Worm (Caenorhabditis elegans): ENCODE measurements around the gene F49C12.7.

- no peak for TF ChIP-seq lin-13 (tag; optimal IDR thresholded peaks at IDR 0.05)
- no peak for TF ChIP-seq blmp-1 (tag; optimal IDR thresholded peaks at IDR 0.05)
- TF ChIP-seq lsy-2 (tag; optimal IDR thresholded peaks at IDR 0.05), result no peak
- TF ChIP-seq elt-1 (tag; optimal IDR thresholded peaks at IDR 0.05; ENCODE audit: borderline replicate concordance, insufficient read depth), result no peak
- TF ChIP-seq M03D4.4 (tag; optimal IDR thresholded peaks at IDR 0.05), result no peak
- TF ChIP-seq unc-62 (GFP tag; optimal IDR thresholded peaks at IDR 0.05), result no peak
- no peak for TF ChIP-seq snpc-4 (tag; optimal IDR thresholded peaks at IDR 0.05)
- no peak for TF ChIP-seq nhr-12 (tag; optimal IDR thresholded peaks at IDR 0.05)
- no peak for TF ChIP-seq elt-3 (tag; optimal IDR thresholded peaks at IDR 0.05)
- TF ChIP-seq sptf-1 (tag; optimal IDR thresholded peaks at IDR 0.05), result no peak
- no peak for TF ChIP-seq cnd-1 (tag; optimal IDR thresholded peaks at IDR 0.05)
- TF ChIP-seq mep-1 (tag; optimal IDR thresholded peaks at IDR 0.05), result no peak
- TF ChIP-seq nhr-237 (tag; optimal IDR thresholded peaks at IDR 0.05), result no peak
- no peak for TF ChIP-seq nhr-76 (tag; optimal IDR thresholded peaks at IDR 0.05)
Observed at ce11 chrIV:9269796-9270195, 42.9 kb downstream of the F49C12.7 start, which contains the start of gene flh-3.

Measured in whole organism, mixed stage, embryonic.